Worm (Caenorhabditis elegans): ENCODE data around the gene fbxa-88.

DNA sequence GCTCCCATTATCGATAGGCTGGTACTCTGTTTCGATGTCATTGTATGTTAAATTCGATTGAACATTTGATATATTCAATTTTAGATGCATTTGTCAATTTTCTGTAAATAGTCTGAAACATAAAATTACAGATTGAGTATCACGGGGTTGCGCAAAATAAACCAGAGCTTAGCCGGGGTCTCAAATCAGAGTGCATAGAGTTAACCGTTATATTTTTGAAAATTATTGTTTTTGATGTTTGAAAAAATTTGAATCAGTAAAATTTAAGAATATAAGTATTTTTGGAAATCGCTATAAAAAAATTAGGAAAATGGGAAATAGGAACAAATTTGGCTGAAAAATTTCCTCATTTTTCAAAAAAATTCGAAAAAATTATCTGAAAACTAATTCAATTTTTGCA is 16.7 kb upstream of the fbxa-88 start, which contains the start of gene F10A3.17:
- no peak for TF ChIP-seq ama-1 (optimal IDR thresholded peaks at IDR 0.05)
- no peak for TF ChIP-seq ets-7 (tag; optimal IDR thresholded peaks at IDR 0.05)
- no peak for TF ChIP-seq hmbx-1 (tag; optimal IDR thresholded peaks at IDR 0.05)
- TF ChIP-seq tbx-11 (GFP tag; IDR thresholded peaks at IDR 0.05) = no peak
- no peak for TF ChIP-seq tra-4 (tag; optimal IDR thresholded peaks at IDR 0.05)

All from whole organism, early embryonic.